Worm (Caenorhabditis elegans) whole organism, late embryonic: ENCODE data around the gene far-6.
A peak's percentile ranks its signal among the peaks of the same experiment; 100 is the strongest.

Experiments used
- C08G9.2 ChIP-seq: sonication (generic microtip); optimal IDR thresholded peaks from 2 replicates; lab custom pipeline; 2016; ENCODE audit warnings: mild to moderate bottlenecking, missing genetic modification characterization, moderate library complexity, missing compliant biosample characterization
- C38D4.7 ChIP-seq: fragments of 200-800 bp; sonication (Bioruptor generic); optimal IDR thresholded peaks from 2 replicates; lab custom pipeline; 2018; ENCODE audit warnings: mild to moderate bottlenecking, missing genetic modification characterization, moderate library complexity, missing compliant biosample characterization
- K02D7.2 ChIP-seq: sonication (generic microtip); optimal IDR thresholded peaks from 2 replicates; lab custom pipeline; 2017; ENCODE audit warnings: mild to moderate bottlenecking, missing genetic modification characterization, missing compliant biosample characterization
- K09A11.1 ChIP-seq: sonication (generic microtip); optimal IDR thresholded peaks from 2 replicates; lab custom pipeline; 2017; ENCODE audit warnings: antibody characterized with exemption, mild to moderate bottlenecking, missing genetic modification characterization, missing compliant biosample characterization; ENCODE audit not compliant: insufficient read depth
- T23F11.4 ChIP-seq: fragments of 200-800 bp; sonication (Bioruptor generic); optimal IDR thresholded peaks from 2 replicates; lab custom pipeline; 2018; ENCODE audit warnings: mild to moderate bottlenecking, missing genetic modification characterization, missing compliant biosample characterization
- ahr-1 ChIP-seq: sonication (generic microtip); optimal IDR thresholded peaks from 2 replicates; lab custom pipeline; 2016; ENCODE audit warnings: missing genetic modification characterization, missing compliant biosample characterization
- ceh-14 ChIP-seq: sonication (generic microtip); optimal IDR thresholded peaks from 2 replicates; lab custom pipeline; 2016; ENCODE audit warnings: missing genotype, missing genetic modification characterization, missing compliant biosample characterization
- ceh-19 ChIP-seq: fragments of 200-800 bp; sonication (Bioruptor generic); optimal IDR thresholded peaks from 2 replicates; lab custom pipeline; 2018; ENCODE audit warnings: mild to moderate bottlenecking, missing genetic modification characterization, missing compliant biosample characterization
- ceh-2 ChIP-seq: sonication (generic microtip); optimal IDR thresholded peaks from 2 replicates; lab custom pipeline; 2016; ENCODE audit warnings: missing genotype, missing genetic modification characterization, missing compliant biosample characterization
- ceh-24 ChIP-seq: sonication (generic microtip); optimal IDR thresholded peaks from 2 replicates; lab custom pipeline; 2016; ENCODE audit warnings: mild to moderate bottlenecking, missing genetic modification characterization, missing compliant biosample characterization
- ceh-30 ChIP-seq: fragments of 150-350 bp; optimal IDR thresholded peaks from 2 replicates; lab custom pipeline; 2014; ENCODE audit warnings: missing biosample characterization, missing genetic modification characterization
- ceh-31 ChIP-seq: sonication (generic microtip); optimal IDR thresholded peaks from 2 replicates; lab custom pipeline; 2016; ENCODE audit warnings: missing genetic modification characterization, missing compliant biosample characterization
- ceh-34 ChIP-seq: sonication (generic microtip); optimal IDR thresholded peaks from 2 replicates; lab custom pipeline; 2016; ENCODE audit warnings: mild to moderate bottlenecking, missing genetic modification characterization, missing compliant biosample characterization
- ceh-45 ChIP-seq: fragments of 200-800 bp; sonication (Bioruptor generic); IDR thresholded peaks from 2 replicates; pipeline ENCODE4 v1.3.6; 2022; ENCODE audit warnings: missing genetic modification reagents, missing genetic modification characterization, missing compliant biosample characterization
- ceh-6 ChIP-seq: fragments of 200-800 bp; sonication (Bioruptor generic); optimal IDR thresholded peaks from 2 replicates; lab custom pipeline; 2018; ENCODE audit warnings: mild to moderate bottlenecking, missing genetic modification characterization, missing compliant biosample characterization
- che-1 ChIP-seq: sonication (generic microtip); optimal IDR thresholded peaks from 2 replicates; lab custom pipeline; 2016; ENCODE audit warnings: mild to moderate bottlenecking, missing genetic modification characterization, missing compliant biosample characterization
- elt-2 ChIP-seq: sonication (generic microtip); optimal IDR thresholded peaks from 2 replicates; lab custom pipeline; 2016; ENCODE audit warnings: missing genetic modification reagents, missing genetic modification characterization, missing compliant biosample characterization
- eyg-1 ChIP-seq: sonication (generic microtip); optimal IDR thresholded peaks from 2 replicates; lab custom pipeline; 2016; ENCODE audit warnings: missing genotype, missing genetic modification characterization, missing compliant biosample characterization
- fax-1 ChIP-seq: sonication (generic microtip); optimal IDR thresholded peaks from 2 replicates; lab custom pipeline; 2016; ENCODE audit warnings: missing genotype, missing genetic modification characterization, missing compliant biosample characterization
- fkh-10 ChIP-seq: fragments of 150-350 bp; optimal IDR thresholded peaks from 2 replicates; lab custom pipeline; 2014; ENCODE audit warnings: missing biosample characterization, missing genetic modification reagents, missing genetic modification characterization
- gmeb-2 ChIP-seq: sonication (generic microtip); optimal IDR thresholded peaks from 2 replicates; lab custom pipeline; 2016; ENCODE audit warnings: missing genetic modification characterization, inconsistent platforms, missing compliant biosample characterization
- hlh-13 ChIP-seq: fragments of 200-800 bp; sonication (Bioruptor generic); optimal IDR thresholded peaks from 2 replicates; lab custom pipeline; 2018; ENCODE audit warnings: mild to moderate bottlenecking, missing genetic modification characterization, missing compliant biosample characterization
- hlh-30 ChIP-seq: sonication (generic microtip); optimal IDR thresholded peaks from 2 replicates; lab custom pipeline; 2017; ENCODE audit warnings: antibody characterized with exemption, missing genetic modification characterization, missing compliant biosample characterization; ENCODE audit not compliant: insufficient read depth
- hlh-6 ChIP-seq: sonication (generic microtip); optimal IDR thresholded peaks from 2 replicates; lab custom pipeline; 2016; ENCODE audit warnings: missing genotype, missing genetic modification characterization, missing compliant biosample characterization
- hlh-8 ChIP-seq: sonication (generic microtip); optimal IDR thresholded peaks from 2 replicates; lab custom pipeline; 2016; ENCODE audit warnings: missing genotype, missing genetic modification characterization, missing compliant biosample characterization
- lim-6 ChIP-seq: sonication (generic microtip); optimal IDR thresholded peaks from 2 replicates; lab custom pipeline; 2016; ENCODE audit warnings: missing genetic modification characterization, missing compliant biosample characterization
- lin-11 ChIP-seq: fragments of 200-800 bp; sonication (Bioruptor generic); optimal IDR thresholded peaks from 2 replicates; lab custom pipeline; 2018; ENCODE audit warnings: mild to moderate bottlenecking, missing genetic modification characterization, missing compliant biosample characterization
- madf-2 ChIP-seq: sonication (generic microtip); optimal IDR thresholded peaks from 2 replicates; lab custom pipeline; 2017; ENCODE audit warnings: missing genetic modification characterization, missing compliant biosample characterization
- mec-3 ChIP-seq: sonication (generic microtip); optimal IDR thresholded peaks from 2 replicates; lab custom pipeline; 2016; ENCODE audit warnings: borderline replicate concordance, missing genetic modification characterization, missing compliant biosample characterization
- npax-4 ChIP-seq: sonication (generic microtip); optimal IDR thresholded peaks from 2 replicates; lab custom pipeline; 2016; ENCODE audit warnings: missing genetic modification characterization, missing compliant biosample characterization
- odd-2 ChIP-seq: sonication (generic microtip); optimal IDR thresholded peaks from 2 replicates; lab custom pipeline; 2017; ENCODE audit warnings: antibody characterized with exemption, mild to moderate bottlenecking, missing genetic modification characterization, missing compliant biosample characterization
- pat-9 ChIP-seq: fragments of 200-800 bp; sonication (Bioruptor generic); optimal IDR thresholded peaks from 2 replicates; lab custom pipeline; 2018; ENCODE audit warnings: mild to moderate bottlenecking, missing genetic modification characterization, moderate library complexity, missing compliant biosample characterization
- pax-1 ChIP-seq: fragments of 150-350 bp; optimal IDR thresholded peaks from 2 replicates; lab custom pipeline; 2014; ENCODE audit warnings: missing biosample characterization, missing genetic modification characterization
- pha-2 ChIP-seq: sonication (generic microtip); optimal IDR thresholded peaks from 2 replicates; lab custom pipeline; 2017; ENCODE audit warnings: mild to moderate bottlenecking, missing genetic modification characterization, missing compliant biosample characterization
- pqm-1 ChIP-seq: sonication (generic microtip); optimal IDR thresholded peaks from 2 replicates; lab custom pipeline; 2016; ENCODE audit warnings: missing genetic modification characterization, missing compliant biosample characterization
- ref-2 ChIP-seq: sonication (generic microtip); optimal IDR thresholded peaks from 2 replicates; lab custom pipeline; 2016; ENCODE audit warnings: missing genetic modification characterization, missing compliant biosample characterization
- rnt-1 ChIP-seq: sonication (generic microtip); optimal IDR thresholded peaks from 2 replicates; lab custom pipeline; 2016; ENCODE audit warnings: missing genetic modification characterization, missing compliant biosample characterization
- sdc-2 ChIP-seq: sonication (generic microtip); optimal IDR thresholded peaks from 2 replicates; lab custom pipeline; 2016; ENCODE audit warnings: missing genotype, missing genetic modification characterization, missing compliant biosample characterization
- sox-2 ChIP-seq: fragments of 200-800 bp; sonication (Bioruptor generic); IDR thresholded peaks from 2 replicates; pipeline ENCODE4 v1.3.6; 2022; ENCODE audit warnings: missing genetic modification reagents, missing genetic modification characterization, missing compliant biosample characterization
- tbx-2 ChIP-seq: sonication (generic microtip); optimal IDR thresholded peaks from 2 replicates; lab custom pipeline; 2016; ENCODE audit warnings: missing genetic modification characterization, missing compliant biosample characterization
- tbx-7 ChIP-seq: sonication (generic microtip); optimal IDR thresholded peaks from 2 replicates; lab custom pipeline; 2016; ENCODE audit warnings: missing genotype, missing genetic modification characterization, missing compliant biosample characterization
- unc-3 ChIP-seq, 2 experiments: fragments of 200-800 bp in 1 of 2; sonication (Bioruptor generic) in 1 of 2; sonication (generic microtip) in 1 of 2; conservative IDR thresholded peaks in 1 of 2; optimal IDR thresholded peaks in 1 of 2; 2 replicates each; pipeline versions ENCODE4 v1.3.6 to Lab custom; 2016 to 2022; ENCODE audit warnings: missing compliant biosample characterization in 2 of 2, missing genetic modification characterization in 2 of 2, missing genetic modification reagents in 1 of 2
- unc-42 ChIP-seq: sonication (generic microtip); optimal IDR thresholded peaks from 2 replicates; lab custom pipeline; 2016; ENCODE audit warnings: missing genotype, missing genetic modification characterization, missing compliant biosample characterization
- unc-55 ChIP-seq: sonication (generic microtip); optimal IDR thresholded peaks from 2 replicates; lab custom pipeline; 2017; ENCODE audit warnings: missing biosample characterization, missing genetic modification reagents, missing genetic modification characterization
- ztf-16 ChIP-seq: sonication (generic microtip); optimal IDR thresholded peaks from 2 replicates; lab custom pipeline; 2017; ENCODE audit warnings: missing genetic modification characterization, missing compliant biosample characterization

The far-6 gene

DNA sequence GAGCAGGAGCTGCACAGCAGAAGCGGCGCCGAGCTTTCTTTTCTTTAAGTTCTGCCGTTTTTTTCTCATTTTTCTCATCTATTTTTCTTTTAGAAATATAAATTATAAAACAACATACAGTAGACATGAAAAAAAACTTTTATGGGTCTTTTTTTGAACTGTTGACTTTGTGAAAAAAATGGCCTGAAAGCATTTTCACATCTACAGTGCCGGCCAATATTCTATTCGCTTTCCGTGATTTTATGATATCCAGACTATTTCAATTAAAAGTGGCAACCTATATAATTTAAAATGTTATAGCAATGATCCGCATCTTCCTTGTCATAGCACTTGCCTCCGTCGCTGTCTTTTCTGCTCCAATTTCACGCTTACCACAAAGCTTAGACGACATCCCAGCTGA is at the start of gene far-6:
Gene far-6 (plus strand): TSS at position 301 of the 400 bp plus-strand sequence.
- no peak for TF ChIP-seq ref-2 (tag; lab: Kevin White, UChicago)
- TF ChIP-seq ceh-14 = no peak
- TF ChIP-seq pha-2 (tag; lab: Kevin White, UChicago) = no peak
- no peak for TF ChIP-seq K09A11.1 (tag; lab: Kevin White, UChicago)
- TF ChIP-seq sdc-2 (tag; lab: Kevin White, UChicago) = no peak
- no peak for TF ChIP-seq odd-2 (tag; lab: Kevin White, UChicago)
- TF ChIP-seq mec-3 (tag; lab: Kevin White, UChicago) = no peak
- TF ChIP-seq unc-42 (tag; lab: Kevin White, UChicago) = no peak
- TF ChIP-seq ahr-1 = no peak
- no peak for TF ChIP-seq rnt-1 (tag; lab: Kevin White, UChicago)
- TF ChIP-seq ceh-30 (tag; lab: Kevin White, UChicago) = no peak
- TF ChIP-seq npax-4 (tag; lab: Kevin White, UChicago) = no peak
- no peak for TF ChIP-seq fkh-10 (GFP tag; lab: Kevin White, UChicago)
- TF ChIP-seq ceh-24 (tag; lab: Kevin White, UChicago) = no peak
- TF ChIP-seq C08G9.2 (tag; lab: Kevin White, UChicago) = no peak
- no peak for TF ChIP-seq madf-2
- TF ChIP-seq T23F11.4 (GFP tag; lab: Kevin White, UChicago) = no peak
- TF ChIP-seq gmeb-2 (tag; lab: Kevin White, UChicago) = no peak

DNA sequence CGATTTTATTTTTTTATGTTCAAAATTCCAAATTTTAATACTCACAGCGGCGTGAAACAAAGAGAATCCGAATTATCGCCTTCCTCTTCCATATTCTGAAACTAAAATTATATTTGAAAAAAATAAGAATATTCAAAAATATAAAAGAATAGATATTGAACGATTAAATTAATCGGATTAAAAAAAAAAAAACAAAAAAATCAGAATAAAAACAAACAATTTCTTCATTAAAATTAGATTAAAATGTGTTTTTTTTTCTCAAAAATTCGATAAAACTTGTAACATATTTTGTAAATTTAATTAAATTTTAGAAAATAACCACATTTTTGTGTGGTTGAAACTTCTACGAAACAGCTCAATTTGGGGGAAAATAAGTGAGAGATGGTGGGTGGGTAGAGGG is 45.4 kb upstream of the far-6 start, which contains the start of gene cpsf-3:
Gene cpsf-3 (minus strand): TSS at position 101 of the 400 bp plus-strand sequence.
- TF ChIP-seq ceh-2 (tag; lab: Kevin White, UChicago) (no peak), lim-6 (no peak), pqm-1 (tag; lab: Kevin White, UChicago) (no peak), ceh-6 (GFP tag; lab: Kevin White, UChicago) (no peak), sdc-2 (tag; lab: Kevin White, UChicago) (no peak), hlh-8 (tag; lab: Kevin White, UChicago) (no peak), unc-42 (tag; lab: Kevin White, UChicago) (no peak), odd-2 (tag; lab: Kevin White, UChicago) (no peak), tbx-2 (tag; lab: Kevin White, UChicago) (no peak)

- no peak for TF ChIP-seq pha-2 (tag; lab: Kevin White, UChicago)
- no peak for TF ChIP-seq unc-3 (GFP tag; conservative IDR thresholded peaks at IDR 0.05; lab: Robert Waterston, UW)
- no peak for TF ChIP-seq unc-3 (tag; optimal IDR thresholded peaks at IDR 0.05; lab: Kevin White, UChicago)
- TF ChIP-seq sox-2 (GFP tag; lab: Robert Waterston, UW) = no peak
- TF ChIP-seq sdc-2 (tag; lab: Kevin White, UChicago) = no peak
- no peak for TF ChIP-seq gmeb-2 (tag; lab: Kevin White, UChicago)
- no peak for TF ChIP-seq ceh-30 (tag; lab: Kevin White, UChicago)
- no peak for TF ChIP-seq unc-42 (tag; lab: Kevin White, UChicago)
- no peak for TF ChIP-seq unc-55 (GFP tag; lab: Kevin White, UChicago)
- TF ChIP-seq ceh-31 (tag; lab: Kevin White, UChicago) = peak; percentile 77
- no peak for TF ChIP-seq C38D4.7 (GFP tag; lab: Kevin White, UChicago)
- no peak for TF ChIP-seq hlh-30 (tag; lab: Kevin White, UChicago)
- no peak for TF ChIP-seq che-1 (tag; lab: Kevin White, UChicago)
- no peak for TF ChIP-seq lin-11 (tag; lab: Kevin White, UChicago)
- TF ChIP-seq odd-2 (tag; lab: Kevin White, UChicago) = no peak
- no peak for TF ChIP-seq K02D7.2 (tag; lab: Kevin White, UChicago)
- no peak for TF ChIP-seq pat-9 (tag; lab: Kevin White, UChicago)
- TF ChIP-seq ceh-45 (GFP tag; lab: Robert Waterston, UW) = no peak
- no peak for TF ChIP-seq fax-1 (tag; lab: Kevin White, UChicago)
- no peak for TF ChIP-seq ceh-19 (GFP tag; lab: Kevin White, UChicago)
- no peak for TF ChIP-seq hlh-6 (tag; lab: Kevin White, UChicago)
- TF ChIP-seq ceh-14 = no peak
- no peak for TF ChIP-seq K09A11.1 (tag; lab: Kevin White, UChicago)
- no peak for TF ChIP-seq ztf-16 (tag; lab: Kevin White, UChicago)
- TF ChIP-seq hlh-13 (GFP tag; lab: Kevin White, UChicago) = no peak
- peak; percentile 22 for TF ChIP-seq tbx-7 (tag; lab: Kevin White, UChicago)
- TF ChIP-seq eyg-1 (tag; lab: Kevin White, UChicago) = no peak
- TF ChIP-seq tbx-2 (tag; lab: Kevin White, UChicago) = no peak
- no peak for TF ChIP-seq ceh-34 (tag; lab: Kevin White, UChicago)
- no peak for TF ChIP-seq pqm-1 (tag; lab: Kevin White, UChicago)
- no peak for TF ChIP-seq T23F11.4 (GFP tag; lab: Kevin White, UChicago)
- TF ChIP-seq mec-3 (tag; lab: Kevin White, UChicago) = no peak
- TF ChIP-seq lim-6 = no peak
- peak; percentile 47 for TF ChIP-seq elt-2 (tag; lab: Kevin White, UChicago)
- TF ChIP-seq ceh-2 (tag; lab: Kevin White, UChicago) = peak; percentile 72
- TF ChIP-seq pax-1 = no peak
Observed at ce11 chrIV:13289321-13289720, 38.8 kb upstream of the far-6 start, which contains the start of gene Y67H2A.10. Gene Y67H2A.10 (minus strand): TSS chrIV:13289504.
